Fruit fly (Drosophila melanogaster): ENCODE data around the gene CG8142.

- TF ChIP-seq psq (optimal IDR thresholded peaks at IDR 0.05) (no peak), h (optimal IDR thresholded peaks at IDR 0.05) (no peak), ttk (optimal IDR thresholded peaks at IDR 0.05) (no peak), Sin3A (optimal IDR thresholded peaks at IDR 0.05) (no peak), insv (optimal IDR thresholded peaks at IDR 0.05) (no peak), Myc (optimal IDR thresholded peaks at IDR 0.05) (no peak)
These were observed 8.0 kb downstream of the CG8142 start for dm6 chrX:17836420-17836932.
